Worm (Caenorhabditis elegans) whole organism, midembryonic: ENCODE measurements around the gene T23F2.2.

ENCODE experiments used
- T22C8.4 ChIP-seq: fragments of 200-800 bp; sonication (Bioruptor generic); IDR thresholded peaks from 2 replicates; pipeline ENCODE4 v1.3.6; 2022; ENCODE audit warnings: missing genetic modification characterization, missing compliant biosample characterization
- cog-1 ChIP-seq: sonication (generic microtip); optimal IDR thresholded peaks from 2 replicates; lab custom pipeline; 2016; ENCODE audit warnings: missing genetic modification characterization, missing compliant biosample characterization
- flt-1 ChIP-seq: fragments of 200-800 bp; sonication (Bioruptor generic); IDR thresholded peaks from 2 replicates; pipeline ENCODE4 v1.3.6; 2022; ENCODE audit warnings: missing genetic modification characterization, missing compliant biosample characterization
- klf-2 ChIP-seq: fragments of 200-800 bp; sonication (Bioruptor generic); conservative IDR thresholded peaks from 2 replicates; pipeline ENCODE4 v1.3.6; 2022; ENCODE audit warnings: missing genetic modification reagents, missing genetic modification characterization, missing compliant biosample characterization
- med-1 ChIP-seq: sonication (generic microtip); optimal IDR thresholded peaks from 2 replicates; lab custom pipeline; 2017; ENCODE audit warnings: missing genetic modification characterization, mild to moderate bottlenecking, missing compliant biosample characterization, antibody characterized with exemption, missing genetic modification reagents; ENCODE audit not compliant: insufficient read depth
- ref-1 ChIP-seq: fragments of 200-800 bp; sonication (Bioruptor generic); conservative IDR thresholded peaks from 2 replicates; pipeline ENCODE4 v1.3.6; 2022; ENCODE audit warnings: missing genetic modification reagents, missing genetic modification characterization, missing compliant biosample characterization
- tab-1 ChIP-seq: fragments of 200-800 bp; sonication (Bioruptor generic); IDR thresholded peaks from 2 replicates; pipeline ENCODE4 v1.3.6; 2022; ENCODE audit warnings: missing genetic modification characterization, missing compliant biosample characterization
- ztf-23 ChIP-seq: fragments of 200-800 bp; sonication (Bioruptor generic); IDR thresholded peaks from 2 replicates; pipeline ENCODE4 v1.3.6; 2022; ENCODE audit warnings: missing genetic modification reagents, missing genetic modification characterization, missing compliant biosample characterization
- ztf-29 ChIP-seq: fragments of 200-800 bp; sonication (Bioruptor generic); IDR thresholded peaks from 2 replicates; pipeline ENCODE4 v1.3.6; 2022; ENCODE audit warnings: missing genetic modification reagents, missing genetic modification characterization, missing compliant biosample characterization

DNA sequence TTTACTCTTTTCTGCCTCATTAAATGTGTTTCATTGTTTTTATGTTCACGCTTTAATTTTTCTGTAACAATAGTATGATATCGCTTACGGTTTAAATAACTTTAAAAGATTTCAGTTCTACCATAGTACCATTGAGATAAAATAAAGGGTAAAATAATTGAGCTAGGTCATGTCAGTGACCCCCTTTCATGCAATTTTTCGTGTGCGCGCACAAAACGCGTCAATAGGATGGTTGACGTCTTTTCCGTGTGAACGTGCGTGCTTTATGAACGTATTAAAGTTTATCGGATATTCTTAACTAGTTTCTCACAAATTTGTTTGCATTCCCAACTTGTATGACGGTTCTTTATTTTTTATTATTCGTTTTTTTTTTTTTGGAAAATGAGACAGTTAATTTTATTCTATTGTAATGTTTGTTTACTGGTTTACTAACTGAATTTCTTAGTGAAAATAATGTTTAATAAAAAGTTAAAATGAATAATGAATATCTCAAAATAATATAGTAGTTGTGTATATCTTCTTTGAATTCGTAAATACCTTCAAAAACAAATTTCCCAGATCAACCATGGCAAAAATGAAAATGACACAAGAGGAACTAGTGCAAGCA lies 19.0 kb downstream of the T23F2.2 start, which contains the start of gene C25F6.1:
- TF ChIP-seq T22C8.4 (GFP tag; lab: Robert Waterston, UW) (no peak), ref-1 (GFP tag; lab: Robert Waterston, UW) (no peak), klf-2 (GFP tag; lab: Robert Waterston, UW) (no peak), flt-1 (GFP tag; lab: Robert Waterston, UW) (no peak), cog-1 (tag; lab: Kevin White, UChicago) (no peak), med-1 (GFP tag; lab: Kevin White, UChicago) (no peak), ztf-23 (GFP tag; lab: Robert Waterston, UW) (no peak), ztf-29 (GFP tag; lab: Robert Waterston, UW) (no peak), tab-1 (GFP tag; lab: Robert Waterston, UW) (no peak)
